Fruit fly (Drosophila melanogaster) whole organism, embryonic: ENCODE data around the gene RpL6.

ENCODE experiments used
- Adf1 ChIP-seq: fragments of 200-800 bp; sonication (Bioruptor generic); IDR thresholded peaks from 2 replicates; pipeline ENCODE4 v1.3.6; 2022; ENCODE audit warnings: missing biosample characterization, missing genetic modification characterization
- BtbVII ChIP-seq: fragments of 200-800 bp; sonication (Bioruptor generic); optimal IDR thresholded peaks from 3 replicates; lab custom pipeline; 2017; ENCODE audit warnings: missing biosample characterization, mild to moderate bottlenecking, missing genetic modification characterization
- Bteb2 ChIP-seq: fragments of 200-800 bp; sonication (Bioruptor generic); optimal IDR thresholded peaks from 2 replicates; lab custom pipeline; 2016; ENCODE audit warnings: missing biosample characterization, missing genetic modification characterization
- CG10543 ChIP-seq: fragments of 200-800 bp; sonication (Bioruptor generic); optimal IDR thresholded peaks from 3 replicates; lab custom pipeline; 2017; ENCODE audit warnings: missing biosample characterization, mild to moderate bottlenecking, missing genetic modification characterization, moderate library complexity
- CG11504 ChIP-seq: fragments of 200-800 bp; sonication (Bioruptor generic); optimal IDR thresholded peaks from 3 replicates; lab custom pipeline; 2019; ENCODE audit warnings: missing biosample characterization, mild to moderate bottlenecking, missing genetic modification characterization, moderate library complexity
- CG12299 ChIP-seq: fragments of 200-800 bp; sonication (Bioruptor generic); optimal IDR thresholded peaks from 2 replicates; lab custom pipeline; 2018; ENCODE audit warnings: missing biosample characterization, mild to moderate bottlenecking, missing genetic modification characterization
- CG12769 ChIP-seq: fragments of 200-800 bp; sonication (Bioruptor generic); optimal IDR thresholded peaks from 2 replicates; lab custom pipeline; 2019; ENCODE audit warnings: missing biosample characterization, mild to moderate bottlenecking, missing genetic modification characterization, moderate library complexity
- CG13894 ChIP-seq: fragments of 200-800 bp; sonication (Bioruptor generic); optimal IDR thresholded peaks from 3 replicates; lab custom pipeline; 2018; ENCODE audit warnings: missing biosample characterization, mild to moderate bottlenecking, missing genetic modification characterization, moderate library complexity
- CG14667 ChIP-seq: fragments of 200-800 bp; sonication (Bioruptor generic); IDR thresholded peaks from 2 replicates; pipeline ENCODE4 v1.3.6; 2022; ENCODE audit warnings: missing biosample characterization, missing genetic modification characterization
- CG17328 ChIP-seq: fragments of 200-800 bp; sonication (Bioruptor generic); IDR thresholded peaks from 2 replicates; pipeline ENCODE4 v1.3.6; 2022; ENCODE audit warnings: missing biosample characterization, missing genetic modification characterization
- CG1832 ChIP-seq: fragments of 200-800 bp; sonication (Bioruptor generic); optimal IDR thresholded peaks from 2 replicates; lab custom pipeline; 2017; ENCODE audit warnings: missing biosample characterization, mild to moderate bottlenecking, missing genetic modification characterization, inconsistent platforms
- CG7987 ChIP-seq: fragments of 200-800 bp; sonication (Bioruptor generic); optimal IDR thresholded peaks from 2 replicates; lab custom pipeline; 2018; ENCODE audit warnings: missing biosample characterization, mild to moderate bottlenecking, missing genetic modification characterization, moderate library complexity
- CG8290 ChIP-seq, 3 experiments: fragments of 200-800 bp; sonication (Bioruptor generic); optimal IDR thresholded peaks; 2 replicates each; lab custom pipeline; 2016 to 2019; ENCODE audit warnings: missing biosample characterization in 3 of 3, missing genetic modification characterization in 3 of 3, mild to moderate bottlenecking in 2 of 3, moderate library complexity in 1 of 3
- CG8765 ChIP-seq: fragments of 200-800 bp; sonication (Bioruptor generic); IDR thresholded peaks from 2 replicates; pipeline ENCODE4 v1.3.6; 2022; ENCODE audit warnings: missing biosample characterization, missing genetic modification characterization
- CG9437 ChIP-seq: fragments of 200-800 bp; sonication (Bioruptor generic); optimal IDR thresholded peaks from 2 replicates; lab custom pipeline; 2018; ENCODE audit warnings: missing biosample characterization, mild to moderate bottlenecking, missing genetic modification characterization
- CG9609 ChIP-seq: fragments of 200-800 bp; sonication (Bioruptor generic); optimal IDR thresholded peaks from 3 replicates; lab custom pipeline; 2016; ENCODE audit warnings: missing biosample characterization, missing genetic modification characterization
- CrebB ChIP-seq: fragments of 200-800 bp; sonication (Bioruptor generic); optimal IDR thresholded peaks from 3 replicates; lab custom pipeline; 2018; ENCODE audit warnings: missing biosample characterization, mild to moderate bottlenecking, missing genetic modification characterization
- D ChIP-seq, 2 experiments: fragments of 200-800 bp in 1 of 2; fragments of >200 bp in 1 of 2; sonication (Bioruptor generic) in 1 of 2; optimal IDR thresholded peaks; 2 replicates in 1 of 2; 3 replicates in 1 of 2; lab custom pipeline; 2017; ENCODE audit warnings: mild to moderate bottlenecking in 1 of 2, missing biosample characterization in 1 of 2, missing genetic modification characterization in 1 of 2, missing genetic modification reagents in 1 of 2
- D19A ChIP-seq: fragments of 200-800 bp; optimal IDR thresholded peaks from 3 replicates; lab custom pipeline; 2019; ENCODE audit warnings: missing biosample characterization, mild to moderate bottlenecking, missing genetic modification characterization, moderate library complexity
- Doc2 ChIP-seq: fragments of 200-800 bp; sonication (Bioruptor generic); IDR thresholded peaks from 2 replicates; pipeline ENCODE4 v1.3.6; 2022; ENCODE audit warnings: missing biosample characterization, missing genetic modification characterization
- Fer1 ChIP-seq: fragments of 200-800 bp; sonication (Bioruptor generic); optimal IDR thresholded peaks from 2 replicates; lab custom pipeline; 2017; ENCODE audit warnings: missing biosample characterization, mild to moderate bottlenecking, missing genetic modification characterization
- HHEX ChIP-seq: fragments of 200-800 bp; sonication (Bioruptor generic); optimal IDR thresholded peaks from 3 replicates; lab custom pipeline; 2017; ENCODE audit warnings: missing biosample characterization, mild to moderate bottlenecking, missing genetic modification characterization, missing genetic modification reagents
- HmgZ ChIP-seq: fragments of 200-800 bp; sonication (Bioruptor generic); optimal IDR thresholded peaks from 2 replicates; lab custom pipeline; 2018; ENCODE audit warnings: missing biosample characterization, mild to moderate bottlenecking, missing genetic modification characterization
- MESR4 ChIP-seq: fragments of 200-800 bp; sonication (Bioruptor generic); optimal IDR thresholded peaks from 2 replicates; lab custom pipeline; 2018; ENCODE audit warnings: missing biosample characterization, mild to moderate bottlenecking, missing genetic modification characterization, moderate library complexity
- Med ChIP-seq: fragments of 200-800 bp; sonication (Bioruptor generic); peaks from one replicate; lab custom pipeline; 2016; ENCODE audit warnings: missing biosample characterization, missing genetic modification characterization, mild to moderate bottlenecking, inconsistent platforms, moderate library complexity
- Sox100B ChIP-seq: fragments of 200-800 bp; sonication (Bioruptor generic); optimal IDR thresholded peaks from 3 replicates; lab custom pipeline; 2018; ENCODE audit warnings: missing biosample characterization, mild to moderate bottlenecking, missing genetic modification characterization
- Sry-β ChIP-seq: fragments of 200-800 bp; sonication (Bioruptor generic); optimal IDR thresholded peaks from 2 replicates; lab custom pipeline; 2018; ENCODE audit warnings: missing biosample characterization, mild to moderate bottlenecking, missing genetic modification characterization, moderate library complexity
- Stat92E ChIP-seq, 3 experiments: fragments of >200 bp in 2 of 3; fragments of 200-800 bp in 1 of 3; sonication (Bioruptor generic) in 1 of 3; optimal IDR thresholded peaks; 2 replicates each; lab custom pipeline; 2017 to 2019; ENCODE audit warnings: missing biosample characterization in 3 of 3, missing genetic modification characterization in 3 of 3, mild to moderate bottlenecking in 1 of 3, moderate library complexity in 1 of 3
- crc ChIP-seq: fragments of 200-800 bp; sonication (Bioruptor generic); optimal IDR thresholded peaks from 2 replicates; lab custom pipeline; 2016; ENCODE audit warnings: missing biosample characterization, missing genetic modification characterization
- crp ChIP-seq, 2 experiments: fragments of 200-800 bp; sonication (Bioruptor generic); optimal IDR thresholded peaks; 2 replicates in 1 of 2; 3 replicates in 1 of 2; lab custom pipeline; 2017; ENCODE audit warnings: missing biosample characterization in 2 of 2, missing genetic modification characterization in 2 of 2, mild to moderate bottlenecking in 1 of 2, moderate library complexity in 1 of 2
- exex ChIP-seq: fragments of 200-800 bp; sonication (Bioruptor generic); optimal IDR thresholded peaks from 4 replicates; lab custom pipeline; 2018; ENCODE audit warnings: missing biosample characterization, mild to moderate bottlenecking, missing genetic modification characterization, moderate library complexity
- grn ChIP-seq: fragments of 200-800 bp; sonication (Bioruptor generic); optimal IDR thresholded peaks from 3 replicates; lab custom pipeline; 2017; ENCODE audit warnings: missing biosample characterization, missing genetic modification characterization
- kah ChIP-seq: fragments of 200-800 bp; sonication (Bioruptor generic); optimal IDR thresholded peaks from 2 replicates; lab custom pipeline; 2018; ENCODE audit warnings: missing biosample characterization, mild to moderate bottlenecking, missing genetic modification characterization
- kay ChIP-seq: fragments of 200-800 bp; sonication (Bioruptor generic); optimal IDR thresholded peaks from 2 replicates; lab custom pipeline; 2016; ENCODE audit warnings: missing biosample characterization, missing genetic modification characterization
- kni ChIP-seq: fragments of 200-800 bp; sonication (Bioruptor generic); optimal IDR thresholded peaks from 3 replicates; lab custom pipeline; 2017; ENCODE audit warnings: mild to moderate bottlenecking, missing biosample characterization, missing genetic modification reagents, missing genetic modification characterization
- lbe ChIP-seq: fragments of 200-800 bp; sonication (Bioruptor generic); optimal IDR thresholded peaks from 2 replicates; lab custom pipeline; 2016; ENCODE audit warnings: missing biosample characterization, mild to moderate bottlenecking, missing genetic modification characterization
- lilli ChIP-seq: fragments of 200-800 bp; sonication (Bioruptor generic); optimal IDR thresholded peaks from 3 replicates; lab custom pipeline; 2016; ENCODE audit warnings: missing biosample characterization, missing genetic modification characterization
- nerfin-1 ChIP-seq: fragments of 200-800 bp; sonication (Bioruptor generic); optimal IDR thresholded peaks from 3 replicates; lab custom pipeline; 2019; ENCODE audit warnings: missing biosample characterization, mild to moderate bottlenecking, missing genetic modification characterization, moderate library complexity
- nmo ChIP-seq: fragments of 200-800 bp; sonication (Bioruptor generic); optimal IDR thresholded peaks from 2 replicates; lab custom pipeline; 2018; ENCODE audit warnings: missing biosample characterization, mild to moderate bottlenecking, missing genetic modification characterization, moderate library complexity
- sd ChIP-seq: fragments of 200-800 bp; sonication (Bioruptor generic); optimal IDR thresholded peaks from 3 replicates; lab custom pipeline; 2018; ENCODE audit warnings: missing biosample characterization, mild to moderate bottlenecking, missing genetic modification characterization, moderate library complexity
- sna ChIP-seq: fragments of 200-800 bp; sonication (Bioruptor generic); IDR thresholded peaks from 2 replicates; pipeline ENCODE4 v1.3.6; 2022; ENCODE audit warnings: missing biosample characterization, missing genetic modification characterization; ENCODE audit not compliant: partially characterized antibody
- sob ChIP-seq: fragments of 200-800 bp; sonication (Bioruptor generic); IDR thresholded peaks from 2 replicates; pipeline ENCODE4 v1.3.6; 2022; ENCODE audit warnings: missing biosample characterization, missing genetic modification characterization
- trem ChIP-seq: fragments of 200-800 bp; optimal IDR thresholded peaks from 3 replicates; lab custom pipeline; 2019; ENCODE audit warnings: missing biosample characterization, mild to moderate bottlenecking, missing genetic modification characterization, moderate library complexity
- unpg ChIP-seq: fragments of 200-800 bp; sonication (Bioruptor generic); optimal IDR thresholded peaks from 3 replicates; lab custom pipeline; 2018; ENCODE audit warnings: missing biosample characterization, mild to moderate bottlenecking, missing genetic modification characterization, moderate library complexity

The RpL6 gene

DNA sequence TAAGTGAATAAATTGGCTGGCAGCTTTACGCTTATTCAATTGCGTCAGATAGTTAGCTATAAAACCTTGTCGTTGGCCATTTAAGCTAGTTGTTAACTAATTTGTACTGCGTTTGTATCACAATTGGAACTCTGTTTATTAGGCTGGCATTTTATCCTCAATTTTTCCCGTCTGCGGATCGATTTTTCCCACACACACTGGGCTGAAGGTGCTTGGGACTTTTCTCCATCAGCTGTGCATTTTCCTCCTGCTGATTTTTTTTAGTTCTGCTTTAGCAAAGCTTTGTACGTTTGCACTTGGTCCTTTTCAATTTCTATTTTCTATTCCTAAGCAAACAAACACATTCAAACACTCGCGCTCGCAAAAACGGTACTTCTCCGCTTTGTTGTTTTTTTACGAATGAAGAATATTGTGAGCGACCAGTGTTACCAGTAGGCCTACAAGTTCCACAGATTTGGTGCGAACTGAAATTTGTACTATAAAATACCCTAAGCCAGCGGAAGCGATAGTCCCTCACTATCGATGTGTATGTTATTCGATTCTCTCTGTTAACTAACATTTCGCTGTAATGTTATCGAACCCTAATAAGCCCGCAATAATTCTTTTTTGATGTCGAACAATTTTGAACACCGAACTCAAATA, 13.5 kb upstream of the RpL6 start (continued):
- TF ChIP-seq Sry-β (no peak), CG9437 (no peak), Doc2 (GFP tag; lab: Robert Waterston, UW) (no peak), CG9609 (GFP tag; lab: Kevin White, UChicago) (no peak), CG14667 (GFP tag; lab: Robert Waterston, UW) (no peak), CG17328 (GFP tag; lab: Robert Waterston, UW) (no peak), CG7987 (GFP tag; lab: Kevin White, UChicago) (peak; percentile 80), grn (no peak), CG1832 (no peak), trem (tag; lab: Kevin White, UChicago) (peak; percentile 77), Sox100B (no peak)

DNA sequence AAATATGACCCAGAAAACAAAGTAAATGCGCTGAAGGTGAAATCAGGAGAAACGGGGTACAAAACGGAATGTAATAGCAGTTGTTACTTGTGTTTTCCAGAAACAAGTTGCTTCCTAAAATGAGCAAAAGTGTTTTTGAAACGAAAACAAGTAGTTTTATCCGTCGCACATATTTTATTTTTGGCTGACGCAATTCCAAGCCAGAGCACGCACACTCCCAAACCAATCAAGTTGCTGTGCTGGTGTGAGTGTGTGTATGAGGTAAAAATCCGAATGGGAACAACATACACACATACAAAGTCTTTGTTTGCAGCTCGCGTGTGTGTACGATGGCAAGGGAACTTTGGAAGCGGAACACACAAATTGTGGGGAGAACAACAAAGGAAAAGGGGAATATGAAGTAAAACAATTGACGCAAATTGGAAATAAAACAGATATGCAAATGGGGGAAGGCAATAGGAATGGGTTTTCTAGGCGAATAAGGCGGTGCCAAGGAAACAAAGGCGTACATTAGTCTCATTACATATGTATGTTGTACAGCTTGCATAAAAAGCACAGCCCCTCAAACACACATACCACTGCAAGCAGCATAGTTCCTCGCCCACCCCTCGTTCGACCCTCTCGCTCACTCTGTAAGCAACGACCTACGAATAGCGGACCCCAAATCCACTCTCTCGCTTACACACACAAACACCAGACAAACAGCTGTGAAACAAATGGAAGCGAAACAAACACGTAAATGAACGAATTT, 12.6 kb upstream of the RpL6 start:
- TF ChIP-seq HHEX (GFP tag; lab: Kevin White, UChicago): no peak
- TF ChIP-seq lilli (GFP tag; lab: Kevin White, UChicago): peak; percentile 14
- no peak for TF ChIP-seq sob (GFP tag; lab: Robert Waterston, UW)
- TF ChIP-seq kni (GFP tag; lab: Kevin White, UChicago): peak; percentile 94
- peak; percentile 78 for TF ChIP-seq CG10543 (GFP tag; lab: Kevin White, UChicago)
- peak; percentile 34 for TF ChIP-seq exex (tag; lab: Kevin White, UChicago)
- TF ChIP-seq CG11504 (tag; lab: Kevin White, UChicago): peak; percentile 9
- peak; percentile 87 for TF ChIP-seq CG12769 (tag; lab: Kevin White, UChicago)
- TF ChIP-seq Bteb2 (GFP tag; lab: Kevin White, UChicago): no peak
- TF ChIP-seq nmo (GFP tag; lab: Kevin White, UChicago): peak; percentile 13
- TF ChIP-seq D19A (tag; lab: Kevin White, UChicago): no peak
- TF ChIP-seq CrebB: peak; percentile 59
- peak; percentile 11 for TF ChIP-seq lbe (GFP tag; lab: Kevin White, UChicago)
- peak; percentile 41 for TF ChIP-seq HmgZ (tag; lab: Kevin White, UChicago)
- peak in 1 of 3 experiments; percentile 86 for TF ChIP-seq Stat92E (GFP tag; optimal IDR thresholded peaks at IDR 0.05; lab: Kevin White, UChicago)
- TF ChIP-seq crp (GFP tag; optimal IDR thresholded peaks at IDR 0.05; lab: Kevin White, UChicago): peak in 1 of 2 experiments; percentile 71
- no peak for TF ChIP-seq CG8290 (GFP tag; optimal IDR thresholded peaks at IDR 0.05; lab: Kevin White, UChicago)
- peak in 1 of 2 experiments; percentile 54 for TF ChIP-seq CG8290 (tag; optimal IDR thresholded peaks at IDR 0.05; lab: Kevin White, UChicago)
- peak; percentile 42 for TF ChIP-seq CG9437
- no peak for TF ChIP-seq unpg
- peak; percentile 9 for TF ChIP-seq CG9609 (GFP tag; lab: Kevin White, UChicago)
- peak; percentile 33 for TF ChIP-seq kay (GFP tag; lab: Kevin White, UChicago)
- TF ChIP-seq Med: peak; percentile 89
- TF ChIP-seq crc (GFP tag; lab: Kevin White, UChicago): peak; percentile 4
- TF ChIP-seq sna (GFP tag; lab: Robert Waterston, UW): no peak
- TF ChIP-seq kah (GFP tag; lab: Kevin White, UChicago): peak; percentile 18
- peak; percentile 15 for TF ChIP-seq CG12299 (tag; lab: Kevin White, UChicago)
- peak; percentile 80 for TF ChIP-seq nerfin-1 (tag; lab: Kevin White, UChicago)
- TF ChIP-seq Fer1 (GFP tag; lab: Kevin White, UChicago): peak; percentile 13
- peak; percentile 61 for TF ChIP-seq CG13894
- TF ChIP-seq CG1832: peak; percentile 86
- peak; percentile 76 for TF ChIP-seq D (optimal IDR thresholded peaks at IDR 0.05; lab: Kevin White, UChicago)
- peak; percentile 28 for TF ChIP-seq D (GFP tag; optimal IDR thresholded peaks at IDR 0.05; lab: Kevin White, UChicago)
- TF ChIP-seq BtbVII (GFP tag; lab: Kevin White, UChicago): peak; percentile 10
- TF ChIP-seq CG8765: no peak
- TF ChIP-seq sd (tag; lab: Kevin White, UChicago): peak; percentile 79
- TF ChIP-seq Adf1 (GFP tag; lab: Robert Waterston, UW): no peak
- peak; percentile 19 for TF ChIP-seq MESR4 (GFP tag; lab: Kevin White, UChicago)
